Worm (Caenorhabditis elegans) whole organism, late embryonic: ENCODE data around the gene T22C8.4.

ENCODE experiments used
- F13H6.1 ChIP-seq: sonication (generic microtip); optimal IDR thresholded peaks from 2 replicates; lab custom pipeline; 2016; ENCODE audit warnings: missing genetic modification characterization, missing compliant biosample characterization
- ama-1 ChIP-seq: fragments of 150-350 bp; optimal IDR thresholded peaks from 2 replicates; lab custom pipeline; 2014
- ceh-14 ChIP-seq: sonication (generic microtip); optimal IDR thresholded peaks from 2 replicates; lab custom pipeline; 2016; ENCODE audit warnings: missing genotype, missing genetic modification characterization, missing compliant biosample characterization
- dmd-4 ChIP-seq: sonication (generic microtip); optimal IDR thresholded peaks from 2 replicates; lab custom pipeline; 2016; ENCODE audit warnings: borderline replicate concordance, missing genetic modification characterization, missing compliant biosample characterization
- fkh-10 ChIP-seq: fragments of 150-350 bp; optimal IDR thresholded peaks from 2 replicates; lab custom pipeline; 2014; ENCODE audit warnings: missing biosample characterization, missing genetic modification reagents, missing genetic modification characterization
- mec-3 ChIP-seq: sonication (generic microtip); optimal IDR thresholded peaks from 2 replicates; lab custom pipeline; 2016; ENCODE audit warnings: borderline replicate concordance, missing genetic modification characterization, missing compliant biosample characterization
- nhr-232 ChIP-seq: sonication (generic microtip); optimal IDR thresholded peaks from 2 replicates; lab custom pipeline; 2016; ENCODE audit warnings: missing genetic modification characterization, missing compliant biosample characterization
- pax-1 ChIP-seq: fragments of 150-350 bp; optimal IDR thresholded peaks from 2 replicates; lab custom pipeline; 2014; ENCODE audit warnings: missing biosample characterization, missing genetic modification characterization
- sox-4 ChIP-seq: sonication (generic microtip); optimal IDR thresholded peaks from 2 replicates; lab custom pipeline; 2017; ENCODE audit warnings: mild to moderate bottlenecking, missing genetic modification characterization, inconsistent platforms, missing compliant biosample characterization
- tbx-2 ChIP-seq: sonication (generic microtip); optimal IDR thresholded peaks from 2 replicates; lab custom pipeline; 2016; ENCODE audit warnings: missing genetic modification characterization, missing compliant biosample characterization
- ttx-3 ChIP-seq: sonication (generic microtip); optimal IDR thresholded peaks from 2 replicates; lab custom pipeline; 2016; ENCODE audit warnings: missing genetic modification reagents, missing genetic modification characterization, missing compliant biosample characterization
- zip-5 ChIP-seq: sonication (generic microtip); optimal IDR thresholded peaks from 2 replicates; lab custom pipeline; 2016; ENCODE audit warnings: missing genetic modification characterization, missing compliant biosample characterization

DNA sequence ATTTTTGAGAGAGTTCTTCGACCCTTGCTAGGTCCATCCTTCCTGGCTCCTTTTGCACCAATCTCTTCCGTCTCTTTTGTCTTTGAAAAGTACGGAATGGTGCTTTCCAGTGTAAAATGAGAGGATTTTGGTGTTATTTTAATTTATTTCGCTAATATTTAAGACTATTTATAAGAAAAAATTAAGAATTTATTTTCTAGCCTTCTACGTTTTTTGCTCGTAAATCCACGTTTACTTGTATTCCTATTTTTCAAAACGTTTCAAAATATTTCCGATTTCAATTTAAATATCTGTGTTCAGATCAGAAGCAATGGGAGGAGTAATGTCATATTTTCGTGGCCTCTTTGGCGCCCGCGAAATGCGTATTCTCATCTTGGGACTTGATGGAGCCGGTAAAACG, 41.6 kb downstream of the T22C8.4 start, which contains the start of gene arl-1:
- TF ChIP-seq ceh-14 (no peak), tbx-2 (tag; lab: Kevin White, UChicago) (no peak), ttx-3 (no peak), sox-4 (tag; lab: Kevin White, UChicago) (no peak), pax-1 (no peak), F13H6.1 (tag; lab: Kevin White, UChicago) (no peak), dmd-4 (no peak), fkh-10 (GFP tag; lab: Kevin White, UChicago) (no peak), nhr-232 (tag; lab: Kevin White, UChicago) (no peak), mec-3 (no peak), zip-5 (tag; lab: Kevin White, UChicago) (no peak), ama-1 (lab: Kevin White, UChicago) (no peak)
